Worm (Caenorhabditis elegans) whole organism, L4 larva: Measurements from ENCODE around the gene C04E7.5.

Experiments
- ama-1 ChIP-seq: fragments of 150-350 bp; optimal IDR thresholded peaks from 2 replicates; lab custom pipeline; 2014; ENCODE audit warnings: inconsistent platforms, mixed read lengths
- dmd-6 ChIP-seq: fragments of 200-800 bp; sonication (Bioruptor generic); IDR thresholded peaks from 2 replicates; pipeline ENCODE4 v1.3.6; 2022; ENCODE audit warnings: missing genetic modification reagents, missing genetic modification characterization, missing compliant biosample characterization
- nhr-10 ChIP-seq: fragments of 150-350 bp; optimal IDR thresholded peaks from 2 replicates; lab custom pipeline; 2014; ENCODE audit warnings: missing biosample characterization, missing genetic modification characterization
- nhr-76 ChIP-seq: fragments of 150-350 bp; optimal IDR thresholded peaks from 2 replicates; lab custom pipeline; 2014; ENCODE audit warnings: missing biosample characterization, missing genetic modification characterization
- php-3 ChIP-seq: fragments of 200-800 bp; sonication (Bioruptor generic); IDR thresholded peaks from 2 replicates; pipeline ENCODE4 v1.3.6; 2022; ENCODE audit warnings: missing genetic modification reagents, missing genetic modification characterization, missing compliant biosample characterization
- saeg-2 ChIP-seq: fragments of 200-800 bp; sonication (Bioruptor generic); IDR thresholded peaks from 2 replicates; pipeline ENCODE4 v1.3.6; 2022; ENCODE audit warnings: missing genetic modification reagents, missing genetic modification characterization, missing compliant biosample characterization
- snpc-4 ChIP-seq: fragments of 150-350 bp; optimal IDR thresholded peaks from 2 replicates; lab custom pipeline; 2014; ENCODE audit warnings: missing biosample characterization, missing genetic modification characterization
- zip-11 ChIP-seq: fragments of 200-800 bp; sonication (Bioruptor generic); IDR thresholded peaks from 2 replicates; pipeline ENCODE4 v1.3.6; 2022; ENCODE audit warnings: missing genetic modification characterization, missing compliant biosample characterization

DNA sequence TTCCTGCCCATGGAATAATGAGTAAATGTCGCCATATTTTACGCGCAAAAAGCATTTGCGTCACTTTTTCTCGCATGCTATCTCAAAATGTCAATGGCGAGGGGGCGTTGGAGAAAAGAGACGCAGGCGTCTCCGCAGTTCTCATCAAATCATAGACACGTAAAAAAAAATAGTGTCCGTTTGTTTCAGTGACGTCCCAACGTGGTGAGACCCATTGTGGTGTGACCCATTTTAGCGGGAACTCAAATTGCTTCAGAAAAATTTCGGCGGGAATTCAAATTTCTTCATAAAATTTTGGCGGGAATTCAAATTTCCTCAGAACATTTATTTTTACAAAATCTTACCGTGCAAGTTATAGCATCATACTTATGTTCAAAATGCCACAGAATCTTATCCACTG lies 16.8 kb upstream of the C04E7.5 start:
- no peak for TF ChIP-seq nhr-76 (tag; lab: Kevin White, UChicago)
- TF ChIP-seq snpc-4 (tag; lab: Kevin White, UChicago), result no peak
- no peak for TF ChIP-seq ama-1 (lab: Kevin White, UChicago)
- TF ChIP-seq saeg-2 (GFP tag; lab: Robert Waterston, UW), result no peak
- no peak for TF ChIP-seq php-3 (GFP tag; lab: Robert Waterston, UW)
- TF ChIP-seq nhr-10 (tag; lab: Kevin White, UChicago), result no peak
- 0 out of 2 replicates have a peak, but pooled peaks have one; percentile 38 for TF ChIP-seq dmd-6 (GFP tag; lab: Robert Waterston, UW)
- no peak for TF ChIP-seq zip-11 (GFP tag; lab: Robert Waterston, UW)
